Worm (Caenorhabditis elegans) whole organism, L1 larva: ENCODE results near the gene T27E7.1.

ENCODE experiments used
- nhr-71 ChIP-seq: sonication (generic microtip); optimal IDR thresholded peaks from 2 replicates; lab custom pipeline; 2016; ENCODE audit warnings: mild to moderate bottlenecking, missing genetic modification characterization, moderate library complexity, missing compliant biosample characterization
- pax-3 ChIP-seq: fragments of 200-800 bp; sonication (Bioruptor generic); optimal IDR thresholded peaks from 2 replicates; lab custom pipeline; 2018; ENCODE audit warnings: mild to moderate bottlenecking, missing genetic modification characterization, moderate library complexity, missing compliant biosample characterization
- skn-1 ChIP-seq: fragments of 150-350 bp; optimal IDR thresholded peaks from 2 replicates; lab custom pipeline; 2014; ENCODE audit warnings: missing biosample characterization, missing genetic modification characterization

DNA sequence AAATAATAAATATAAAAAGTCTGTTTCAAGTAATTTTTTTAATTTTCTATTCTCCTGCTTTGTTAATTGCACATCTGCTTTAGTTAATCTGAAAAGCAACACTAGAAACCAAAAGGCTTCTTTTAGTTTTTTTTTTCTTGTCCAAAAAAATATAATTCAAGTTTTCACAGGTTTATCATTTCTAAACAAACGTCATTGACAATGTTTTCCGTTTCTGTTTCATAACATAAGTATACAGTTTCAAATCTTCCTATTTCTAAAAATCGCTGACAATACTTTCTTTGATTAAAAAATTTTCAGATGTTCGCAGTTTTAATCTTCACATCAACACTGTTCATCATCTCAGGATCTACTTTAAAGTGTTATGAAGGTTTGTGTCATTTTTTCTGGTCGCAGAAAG lies 45.5 kb downstream of the T27E7.1 start, which contains the start of gene Y57G11B.2:
- TF ChIP-seq pax-3, result no peak
- no peak for TF ChIP-seq skn-1
- TF ChIP-seq nhr-71 (tag; lab: Kevin White, UChicago), result no peak
